Worm (Caenorhabditis elegans) whole organism, young adult: ENCODE measurements around the gene rbm-17.
A peak's percentile ranks its signal among the peaks of the same experiment; 100 is the strongest.

ENCODE experiments used
- B0019.2 ChIP-seq: fragments of 200-800 bp; sonication (Bioruptor generic); conservative IDR thresholded peaks from 2 replicates; pipeline ENCODE4 v1.3.6; 2022; ENCODE audit warnings: missing genetic modification reagents, missing genetic modification characterization, missing compliant biosample characterization
- B0261.1 ChIP-seq: sonication (generic microtip); optimal IDR thresholded peaks from 2 replicates; lab custom pipeline; 2016; ENCODE audit warnings: mild to moderate bottlenecking, missing genetic modification characterization, moderate library complexity, missing compliant biosample characterization
- B0336.3 ChIP-seq: fragments of 200-800 bp; sonication (Bioruptor generic); IDR thresholded peaks from 2 replicates; pipeline ENCODE4 v1.3.6; 2022; ENCODE audit warnings: missing genetic modification characterization, missing compliant biosample characterization
- D2030.7 ChIP-seq: fragments of 200-800 bp; sonication (Bioruptor generic); IDR thresholded peaks from 2 replicates; pipeline ENCODE4 v1.3.6; 2022; ENCODE audit warnings: missing genetic modification reagents, missing genetic modification characterization, missing compliant biosample characterization
- F22D6.2 ChIP-seq: sonication (generic microtip); optimal IDR thresholded peaks from 2 replicates; lab custom pipeline; 2016; ENCODE audit warnings: mild to moderate bottlenecking, missing genetic modification characterization, missing compliant biosample characterization
- F23B12.7 ChIP-seq: sonication (generic microtip); optimal IDR thresholded peaks from 2 replicates; lab custom pipeline; 2017; ENCODE audit warnings: missing genetic modification characterization, mild to moderate bottlenecking, missing compliant biosample characterization, antibody characterized with exemption, moderate library complexity; ENCODE audit not compliant: insufficient read depth
- F39B2.1 ChIP-seq: fragments of 200-800 bp; sonication (Bioruptor generic); IDR thresholded peaks from 2 replicates; pipeline ENCODE4 v1.3.6; 2022; ENCODE audit warnings: missing genetic modification reagents, missing genetic modification characterization, missing compliant biosample characterization
- F49E8.2 ChIP-seq: sonication (generic microtip); optimal IDR thresholded peaks from 3 replicates; lab custom pipeline; 2017; ENCODE audit warnings: missing genetic modification characterization, mild to moderate bottlenecking, missing compliant biosample characterization, antibody characterized with exemption, moderate library complexity; ENCODE audit not compliant: insufficient read depth
- F55B11.4 ChIP-seq: sonication (generic microtip); optimal IDR thresholded peaks from 2 replicates; lab custom pipeline; 2016; ENCODE audit warnings: missing compliant biosample characterization, missing genetic modification characterization, borderline replicate concordance; ENCODE audit not compliant: insufficient read depth
- T26A5.8 ChIP-seq: sonication (generic microtip); optimal IDR thresholded peaks from 2 replicates; lab custom pipeline; 2016; ENCODE audit warnings: missing genetic modification characterization, missing compliant biosample characterization
- Y53G8AR.9 ChIP-seq: fragments of 200-800 bp; sonication (Bioruptor generic); conservative IDR thresholded peaks from 2 replicates; pipeline ENCODE4 v1.3.6; 2022; ENCODE audit warnings: missing genetic modification reagents, missing genetic modification characterization, missing compliant biosample characterization
- aptf-2 ChIP-seq: fragments of 200-800 bp; sonication (Bioruptor generic); conservative IDR thresholded peaks from 2 replicates; pipeline ENCODE4 v1.3.6; 2022; ENCODE audit warnings: missing genetic modification reagents, missing genetic modification characterization, missing compliant biosample characterization
- atf-7 ChIP-seq: sonication (generic microtip); optimal IDR thresholded peaks from 2 replicates; lab custom pipeline; 2017; ENCODE audit warnings: mild to moderate bottlenecking, missing genetic modification characterization, missing compliant biosample characterization
- attf-5 ChIP-seq: fragments of 200-800 bp; sonication (Bioruptor generic); optimal IDR thresholded peaks from 2 replicates; lab custom pipeline; 2018; ENCODE audit warnings: mild to moderate bottlenecking, missing genetic modification characterization, missing compliant biosample characterization
- bed-2 ChIP-seq: fragments of 200-800 bp; sonication (Bioruptor generic); IDR thresholded peaks from 2 replicates; pipeline ENCODE4 v1.3.6; 2022; ENCODE audit warnings: missing genetic modification reagents, missing genetic modification characterization, missing compliant biosample characterization
- cebp-1 ChIP-seq, 2 experiments: fragments of 200-800 bp in 1 of 2; sonication (Bioruptor generic) in 1 of 2; sonication (generic microtip) in 1 of 2; IDR thresholded peaks in 1 of 2; optimal IDR thresholded peaks in 1 of 2; 2 replicates each; pipeline versions ENCODE4 v1.3.6 to Lab custom; 2017 to 2022; ENCODE audit warnings: missing compliant biosample characterization in 2 of 2, missing genetic modification characterization in 2 of 2, mild to moderate bottlenecking in 1 of 2, missing genetic modification reagents in 1 of 2, moderate library complexity in 1 of 2
- ceh-100 ChIP-seq: fragments of 200-800 bp; sonication (Bioruptor generic); IDR thresholded peaks from 2 replicates; pipeline ENCODE4 v1.3.6; 2022; ENCODE audit warnings: missing genetic modification reagents, missing genetic modification characterization, missing compliant biosample characterization
- ceh-40 ChIP-seq: fragments of 200-800 bp; sonication (Bioruptor generic); IDR thresholded peaks from 2 replicates; pipeline ENCODE4 v1.3.6; 2022; ENCODE audit warnings: missing genetic modification characterization, missing compliant biosample characterization
- die-1 ChIP-seq: sonication (generic microtip); optimal IDR thresholded peaks from 2 replicates; lab custom pipeline; 2016; ENCODE audit warnings: missing genotype, mild to moderate bottlenecking, missing genetic modification characterization, missing compliant biosample characterization
- dpl-1 ChIP-seq: fragments of 150-350 bp; optimal IDR thresholded peaks from 2 replicates; lab custom pipeline; 2014; ENCODE audit warnings: missing biosample characterization, missing genetic modification reagents, missing genetic modification characterization
- egl-18 ChIP-seq: fragments of 200-800 bp; sonication (Bioruptor generic); IDR thresholded peaks from 2 replicates; pipeline ENCODE4 v1.3.6; 2022; ENCODE audit warnings: missing genetic modification reagents, missing genetic modification characterization, missing compliant biosample characterization
- gei-17 ChIP-seq: fragments of 200-800 bp; sonication (Bioruptor generic); optimal IDR thresholded peaks from 2 replicates; lab custom pipeline; 2018; ENCODE audit warnings: mild to moderate bottlenecking, missing genetic modification characterization, missing compliant biosample characterization
- hmg-1.2 ChIP-seq: fragments of 200-800 bp; sonication (Bioruptor generic); IDR thresholded peaks from 2 replicates; pipeline ENCODE4 v1.3.6; 2022; ENCODE audit warnings: missing genetic modification reagents, missing genetic modification characterization, missing compliant biosample characterization
- hmg-20 ChIP-seq: fragments of 200-800 bp; sonication (Bioruptor generic); IDR thresholded peaks from 2 replicates; pipeline ENCODE4 v1.3.6; 2022; ENCODE audit warnings: missing genetic modification reagents, missing genetic modification characterization, missing compliant biosample characterization
- hrde-1 ChIP-seq: sonication (generic microtip); optimal IDR thresholded peaks from 2 replicates; lab custom pipeline; 2016; ENCODE audit warnings: missing genetic modification characterization, mild to moderate bottlenecking, missing compliant biosample characterization, moderate library complexity, missing genotype, missing genetic modification reagents, borderline replicate concordance
- hsf-1 ChIP-seq: fragments of 200-800 bp; sonication (Bioruptor generic); IDR thresholded peaks from 2 replicates; pipeline ENCODE4 v1.3.6; 2022; ENCODE audit warnings: missing genetic modification reagents, missing genetic modification characterization, missing compliant biosample characterization
- lin-40 ChIP-seq: sonication (generic microtip); optimal IDR thresholded peaks from 2 replicates; lab custom pipeline; 2016; ENCODE audit warnings: missing genetic modification characterization, mild to moderate bottlenecking, missing compliant biosample characterization, missing genotype, missing genetic modification reagents
- lir-1 ChIP-seq: fragments of 200-800 bp; sonication (Bioruptor generic); conservative IDR thresholded peaks from 2 replicates; pipeline ENCODE4 v1.3.6; 2022; ENCODE audit warnings: missing genetic modification reagents, missing genetic modification characterization, missing compliant biosample characterization
- lsl-1 ChIP-seq: fragments of 200-800 bp; sonication (Bioruptor generic); optimal IDR thresholded peaks from 2 replicates; lab custom pipeline; 2018; ENCODE audit warnings: mild to moderate bottlenecking, missing genetic modification characterization, moderate library complexity, missing compliant biosample characterization
- lsy-27 ChIP-seq: sonication (generic microtip); optimal IDR thresholded peaks from 2 replicates; lab custom pipeline; 2017; ENCODE audit warnings: missing genetic modification characterization, mild to moderate bottlenecking, missing compliant biosample characterization, antibody characterized with exemption, missing genotype, borderline replicate concordance; ENCODE audit not compliant: insufficient read depth
- nfyb-1 ChIP-seq: fragments of 200-800 bp; sonication (Bioruptor generic); IDR thresholded peaks from 2 replicates; pipeline ENCODE4 v1.3.6; 2022; ENCODE audit warnings: missing genetic modification reagents, missing genetic modification characterization, missing compliant biosample characterization
- nhr-120 ChIP-seq: fragments of 200-800 bp; sonication (Bioruptor generic); IDR thresholded peaks from 2 replicates; pipeline ENCODE4 v1.3.6; 2022; ENCODE audit warnings: missing genetic modification characterization, missing compliant biosample characterization
- nhr-80 ChIP-seq: sonication (generic microtip); optimal IDR thresholded peaks from 2 replicates; lab custom pipeline; 2016; ENCODE audit warnings: missing genetic modification characterization, missing compliant biosample characterization
- pha-4 ChIP-seq: fragments of 150-350 bp; sonication (generic microtip); optimal IDR thresholded peaks from 2 replicates; lab custom pipeline; 2014; ENCODE audit warnings: missing biosample characterization, missing genetic modification reagents, missing genetic modification characterization
- snpc-1.3 ChIP-seq: sonication (generic microtip); optimal IDR thresholded peaks from 2 replicates; lab custom pipeline; 2017; ENCODE audit warnings: missing genetic modification characterization, mild to moderate bottlenecking, missing compliant biosample characterization, antibody characterized with exemption, moderate library complexity, missing genotype, missing genetic modification reagents; ENCODE audit not compliant: insufficient read depth
- snpc-4 ChIP-seq, 5 experiments: fragments of 150-350 bp in 1 of 5; sonication (generic microtip) in 4 of 5; optimal IDR thresholded peaks; 2 replicates each; lab custom pipeline; 2014 to 2018; ENCODE audit warnings: missing genetic modification characterization in 5 of 5, missing biosample characterization in 3 of 5, antibody characterized with exemption in 2 of 5, mild to moderate bottlenecking in 2 of 5, missing compliant biosample characterization in 2 of 5, missing genotype in 2 of 5, moderate library complexity in 2 of 5, missing genetic modification reagents in 1 of 5
- tlf-1 ChIP-seq: fragments of 200-800 bp; sonication (Bioruptor generic); optimal IDR thresholded peaks from 2 replicates; lab custom pipeline; 2018; ENCODE audit warnings: mild to moderate bottlenecking, missing genetic modification characterization, missing compliant biosample characterization
- unc-130 ChIP-seq: sonication (generic microtip); optimal IDR thresholded peaks from 2 replicates; lab custom pipeline; 2016; ENCODE audit warnings: missing genetic modification reagents, missing genetic modification characterization, missing compliant biosample characterization
- unc-62 ChIP-seq: fragments of 150-350 bp; optimal IDR thresholded peaks from 2 replicates; lab custom pipeline; 2014; ENCODE audit warnings: missing biosample characterization, missing genetic modification reagents, missing genetic modification characterization
- xnd-1 ChIP-seq: sonication (generic microtip); optimal IDR thresholded peaks from 2 replicates; lab custom pipeline; 2016; ENCODE audit warnings: missing genotype, missing genetic modification reagents, missing genetic modification characterization, missing compliant biosample characterization
- zim-3 ChIP-seq: sonication (generic microtip); optimal IDR thresholded peaks from 2 replicates; lab custom pipeline; 2017; ENCODE audit warnings: mild to moderate bottlenecking, missing genetic modification characterization, moderate library complexity, missing compliant biosample characterization
- ztf-18 ChIP-seq: sonication (generic microtip); optimal IDR thresholded peaks from 2 replicates; lab custom pipeline; 2016; ENCODE audit warnings: missing genotype, mild to moderate bottlenecking, missing genetic modification characterization, missing compliant biosample characterization
- ztf-3 ChIP-seq: fragments of 200-800 bp; sonication (Bioruptor generic); optimal IDR thresholded peaks from 2 replicates; lab custom pipeline; 2018; ENCODE audit warnings: mild to moderate bottlenecking, missing genetic modification characterization, missing compliant biosample characterization

rbm-17 gene

ce11 chrIV:11597079-11597478 lies 41.0 kb upstream of the rbm-17 start:
- TF ChIP-seq nhr-120 (GFP tag; lab: Robert Waterston, UW) (no peak), T26A5.8 (tag; lab: Kevin White, UChicago) (no peak), die-1 (tag; lab: Kevin White, UChicago) (no peak), ceh-100 (GFP tag; lab: Robert Waterston, UW) (no peak), F55B11.4 (tag; lab: Kevin White, UChicago) (no peak), B0336.3 (no peak), hmg-1.2 (GFP tag; lab: Robert Waterston, UW) (no peak), F22D6.2 (tag; lab: Kevin White, UChicago) (no peak), egl-18 (GFP tag; lab: Robert Waterston, UW) (no peak), gei-17 (GFP tag; lab: Kevin White, UChicago) (no peak), snpc-4 (GFP tag; optimal IDR thresholded peaks at IDR 0.05; lab: Kevin White, UChicago) (no peak), snpc-4 (tag; optimal IDR thresholded peaks at IDR 0.05; lab: Kevin White, UChicago) (no peak), lsy-27 (no peak), unc-62 (GFP tag; lab: Kevin White, UChicago) (no peak), B0019.2 (no peak), ztf-18 (no peak), nfyb-1 (no peak), D2030.7 (GFP tag; lab: Robert Waterston, UW) (no peak)

ce11 chrIV:11599717-11600116 lies 38.4 kb upstream of the rbm-17 start:
- TF ChIP-seq cebp-1 (GFP tag; IDR thresholded peaks at IDR 0.05; lab: Robert Waterston, UW) (no peak), cebp-1 (tag; optimal IDR thresholded peaks at IDR 0.05; lab: Kevin White, UChicago) (no peak), zim-3 (tag; lab: Kevin White, UChicago) (no peak), F23B12.7 (tag; lab: Kevin White, UChicago) (no peak), nhr-120 (GFP tag; lab: Robert Waterston, UW) (no peak), atf-7 (no peak), D2030.7 (GFP tag; lab: Robert Waterston, UW) (no peak), bed-2 (GFP tag; lab: Robert Waterston, UW) (no peak)

- TF ChIP-seq lsl-1: peak; percentile 69
- peak; percentile 30 for TF ChIP-seq attf-5 (GFP tag; lab: Kevin White, UChicago)
- TF ChIP-seq unc-130 (GFP tag; lab: Kevin White, UChicago): peak; percentile 54
- TF ChIP-seq pha-4: peak; percentile 19
- TF ChIP-seq hsf-1 (GFP tag; lab: Robert Waterston, UW): peak; percentile 28; the same call in 1 of the 2 replicates
- TF ChIP-seq Y53G8AR.9: peak; percentile 35; the same call in 1 of the 2 replicates
- no peak for TF ChIP-seq dpl-1 (GFP tag; lab: Kevin White, UChicago)
- TF ChIP-seq B0261.1 (tag; lab: Kevin White, UChicago): no peak
- TF ChIP-seq snpc-1.3 (tag; lab: Kevin White, UChicago): peak; percentile 79
- peak; percentile 78 for TF ChIP-seq F49E8.2 (tag; lab: Kevin White, UChicago)
- TF ChIP-seq xnd-1 (tag; lab: Kevin White, UChicago): peak; percentile 24
- TF ChIP-seq F39B2.1: no peak
- no peak for TF ChIP-seq aptf-2
- TF ChIP-seq F22D6.2 (tag; lab: Kevin White, UChicago): no peak
- no peak; the same call in 1 of the 2 replicates for TF ChIP-seq lir-1
- TF ChIP-seq ceh-40 (GFP tag; lab: Robert Waterston, UW): no peak
- TF ChIP-seq hrde-1: no peak
- no peak for TF ChIP-seq nhr-80 (tag; lab: Kevin White, UChicago)
- peak; percentile 49 for TF ChIP-seq lin-40 (tag; lab: Kevin White, UChicago)
- no peak for TF ChIP-seq ztf-3 (GFP tag; lab: Kevin White, UChicago)
- peak; percentile 35 for TF ChIP-seq tlf-1 (GFP tag; lab: Kevin White, UChicago)
- TF ChIP-seq hmg-20 (GFP tag; lab: Robert Waterston, UW): 0 out of 2 replicates have a peak, but pooled peaks have one; percentile 32
- TF ChIP-seq nfyb-1: peak; percentile 60; the same call in 1 of the 2 replicates
- TF ChIP-seq T26A5.8 (tag; lab: Kevin White, UChicago): no peak
Observed at ce11 chrIV:11601721-11602405, 36.3 kb upstream of the rbm-17 start.
